Worm (Caenorhabditis elegans) whole organism, L1 larva: ENCODE data around the gene C49F5.6.

Source experiments
- aha-1 ChIP-seq: fragments of 150-350 bp; optimal IDR thresholded peaks from 2 replicates; lab custom pipeline; 2014; ENCODE audit warnings: missing biosample characterization, missing genetic modification characterization
- ceh-63 ChIP-seq: fragments of 200-800 bp; sonication (Bioruptor generic); optimal IDR thresholded peaks from 2 replicates; lab custom pipeline; 2018; ENCODE audit warnings: mild to moderate bottlenecking, missing genetic modification characterization, missing compliant biosample characterization
- egl-13 ChIP-seq: sonication (generic microtip); optimal IDR thresholded peaks from 2 replicates; lab custom pipeline; 2016; ENCODE audit warnings: missing genotype, missing genetic modification reagents, missing genetic modification characterization, missing compliant biosample characterization
- irx-1 ChIP-seq: sonication (generic microtip); optimal IDR thresholded peaks from 2 replicates; lab custom pipeline; 2016; ENCODE audit warnings: missing genetic modification characterization, missing compliant biosample characterization
- lin-39 ChIP-seq: fragments of 150-350 bp; optimal IDR thresholded peaks from 2 replicates; lab custom pipeline; 2014; ENCODE audit warnings: missing biosample characterization, missing genetic modification reagents, missing genetic modification characterization
- nhr-12 ChIP-seq: sonication (generic microtip); optimal IDR thresholded peaks from 2 replicates; lab custom pipeline; 2017; ENCODE audit warnings: missing biosample characterization, missing genetic modification characterization
- nhr-77 ChIP-seq: fragments of 150-350 bp; optimal IDR thresholded peaks from 2 replicates; lab custom pipeline; 2014; ENCODE audit warnings: missing biosample characterization, missing genetic modification characterization
- rnt-1 ChIP-seq: sonication (generic microtip); optimal IDR thresholded peaks from 2 replicates; lab custom pipeline; 2016; ENCODE audit warnings: mild to moderate bottlenecking, missing genetic modification characterization, moderate library complexity, missing compliant biosample characterization
- snpc-4 ChIP-seq: fragments of 150-350 bp; optimal IDR thresholded peaks from 2 replicates; lab custom pipeline; 2014; ENCODE audit warnings: missing biosample characterization, missing genetic modification characterization
- sox-4 ChIP-seq: sonication (generic microtip); optimal IDR thresholded peaks from 2 replicates; lab custom pipeline; 2016; ENCODE audit warnings: missing genetic modification characterization, missing compliant biosample characterization
- zag-1 ChIP-seq: fragments of 150-350 bp; optimal IDR thresholded peaks from 2 replicates; lab custom pipeline; 2014; ENCODE audit warnings: missing biosample characterization, missing genetic modification characterization
- ztf-4 ChIP-seq: fragments of 150-350 bp; optimal IDR thresholded peaks from 2 replicates; lab custom pipeline; 2014; ENCODE audit warnings: missing biosample characterization, missing genetic modification characterization

DNA sequence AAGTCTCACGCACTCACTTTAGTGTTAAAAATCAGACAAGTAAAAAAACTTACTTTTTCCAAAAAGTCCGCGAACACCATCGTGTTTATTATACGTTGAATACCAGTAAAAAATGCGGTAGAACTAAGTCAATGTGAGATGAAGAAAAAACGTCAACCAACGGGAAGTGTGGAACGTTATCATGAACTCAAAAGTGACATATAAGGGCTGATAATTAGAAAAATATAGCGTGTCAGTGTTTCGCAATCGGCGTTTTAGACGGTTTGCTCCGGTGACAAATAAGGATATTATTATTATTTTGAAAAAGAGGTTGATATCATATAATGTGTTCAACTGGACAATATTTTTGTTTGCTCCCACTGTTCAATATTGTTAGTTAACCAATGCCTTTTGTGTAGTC is 16.8 kb downstream of the C49F5.6 start:
- no peak for TF ChIP-seq rnt-1
- TF ChIP-seq lin-39 (tag; lab: Kevin White, UChicago): no peak
- no peak for TF ChIP-seq nhr-12 (tag; lab: Kevin White, UChicago)
- TF ChIP-seq ztf-4 (tag; lab: Kevin White, UChicago): no peak
- no peak for TF ChIP-seq aha-1
- no peak for TF ChIP-seq sox-4 (tag; lab: Kevin White, UChicago)
- no peak for TF ChIP-seq snpc-4 (tag; lab: Kevin White, UChicago)
- TF ChIP-seq ceh-63: no peak
- no peak for TF ChIP-seq nhr-77 (tag; lab: Kevin White, UChicago)
- TF ChIP-seq irx-1: no peak
- no peak for TF ChIP-seq zag-1 (tag; lab: Kevin White, UChicago)
- no peak for TF ChIP-seq egl-13 (tag; lab: Kevin White, UChicago)
